Worm (Caenorhabditis elegans) whole organism, L2 larva: ENCODE data around the gene ark-1.

ENCODE experiments used
- F13H6.1 ChIP-seq: sonication (generic microtip); optimal IDR thresholded peaks from 2 replicates; lab custom pipeline; 2016; ENCODE audit warnings: missing genetic modification characterization, missing compliant biosample characterization
- R02D3.7 ChIP-seq: fragments of 150-350 bp; optimal IDR thresholded peaks from 2 replicates; lab custom pipeline; 2014; ENCODE audit warnings: missing biosample characterization, missing genetic modification characterization
- ama-1 ChIP-seq: fragments of 150-350 bp; optimal IDR thresholded peaks from 2 replicates; lab custom pipeline; 2018; ENCODE audit warnings: inconsistent platforms
- gmeb-1 ChIP-seq: fragments of 150-350 bp; optimal IDR thresholded peaks from 2 replicates; lab custom pipeline; 2014; ENCODE audit warnings: missing biosample characterization, missing genetic modification characterization
- lsy-2 ChIP-seq, 2 experiments: fragments of 150-350 bp in 1 of 2; sonication (generic microtip) in 1 of 2; optimal IDR thresholded peaks; 2 replicates each; lab custom pipeline; 2014 to 2017; ENCODE audit warnings: missing biosample characterization in 2 of 2, missing genetic modification characterization in 2 of 2
- nhr-23 ChIP-seq: fragments of 150-350 bp; optimal IDR thresholded peaks from 2 replicates; lab custom pipeline; 2014; ENCODE audit warnings: missing biosample characterization, missing genetic modification reagents, missing genetic modification characterization
- nhr-77 ChIP-seq: fragments of 150-350 bp; optimal IDR thresholded peaks from 2 replicates; lab custom pipeline; 2014; ENCODE audit warnings: missing biosample characterization, missing genetic modification characterization
- snpc-4 ChIP-seq: fragments of 150-350 bp; optimal IDR thresholded peaks from 2 replicates; lab custom pipeline; 2014; ENCODE audit warnings: missing biosample characterization, missing genetic modification characterization
- unc-39 ChIP-seq: fragments of 150-350 bp; optimal IDR thresholded peaks from 2 replicates; lab custom pipeline; 2014; ENCODE audit warnings: missing biosample characterization, missing genetic modification characterization
- unc-55 ChIP-seq: fragments of 150-350 bp; sonication (generic microtip); optimal IDR thresholded peaks from 3 replicates; lab custom pipeline; 2014; ENCODE audit warnings: missing biosample characterization, missing genetic modification reagents, missing genetic modification characterization

DNA sequence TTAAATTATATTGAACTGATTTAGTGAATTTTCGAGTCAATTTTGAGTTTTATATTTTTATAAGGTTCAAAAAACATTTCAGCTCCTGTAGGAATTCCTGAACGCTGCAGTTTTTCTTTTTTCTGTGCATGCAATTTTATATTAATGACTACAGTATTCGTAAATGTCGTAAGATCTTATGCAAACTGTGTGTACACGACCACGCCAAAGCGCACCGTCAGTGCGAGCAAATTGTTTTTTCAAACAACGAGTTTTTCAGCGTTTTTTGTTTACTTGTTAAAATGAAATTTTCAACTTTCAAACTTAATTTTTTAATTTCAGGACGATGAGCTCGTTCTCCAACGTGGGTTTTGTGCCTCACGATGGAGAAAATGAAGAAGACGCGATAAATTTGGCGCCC, 9.3 kb upstream of the ark-1 start, which contains the start of gene vha-7:
- TF ChIP-seq R02D3.7 (tag; lab: Kevin White, UChicago) (no peak), nhr-77 (tag; lab: Kevin White, UChicago) (no peak), snpc-4 (tag; lab: Kevin White, UChicago) (no peak), lsy-2 (tag; optimal IDR thresholded peaks at IDR 0.05; lab: Kevin White, UChicago) (no peak), gmeb-1 (tag; lab: Kevin White, UChicago) (no peak), F13H6.1 (no peak), ama-1 (lab: Kevin White, UChicago) (no peak), unc-55 (GFP tag; lab: Kevin White, UChicago) (no peak), unc-39 (tag; lab: Kevin White, UChicago) (no peak), nhr-23 (tag; lab: Kevin White, UChicago) (no peak)
